Fruit fly (Drosophila melanogaster) whole organism, embryonic: ENCODE results near the gene CG10418.
A peak's percentile ranks its signal among the peaks of the same experiment; 100 is the strongest.

Experiments used
- Adf1 ChIP-seq: fragments of 200-800 bp; sonication (Bioruptor generic); IDR thresholded peaks from 2 replicates; pipeline ENCODE4 v1.3.6; 2022; ENCODE audit warnings: missing biosample characterization, missing genetic modification characterization
- Bteb2 ChIP-seq: fragments of 200-800 bp; sonication (Bioruptor generic); optimal IDR thresholded peaks from 2 replicates; lab custom pipeline; 2016; ENCODE audit warnings: missing biosample characterization, missing genetic modification characterization
- CG11398 ChIP-seq: fragments of 200-800 bp; sonication (Bioruptor generic); optimal IDR thresholded peaks from 2 replicates; lab custom pipeline; 2016; ENCODE audit warnings: missing biosample characterization, missing genetic modification characterization
- CG15479 ChIP-seq: fragments of 200-800 bp; sonication (Bioruptor generic); optimal IDR thresholded peaks from 3 replicates; lab custom pipeline; 2019; ENCODE audit warnings: missing biosample characterization, mild to moderate bottlenecking, missing genetic modification characterization, moderate library complexity
- CG3407 ChIP-seq: fragments of 200-800 bp; sonication (Bioruptor generic); optimal IDR thresholded peaks from 2 replicates; lab custom pipeline; 2018; ENCODE audit warnings: missing biosample characterization, mild to moderate bottlenecking, missing genetic modification characterization
- CG34422 ChIP-seq: fragments of 200-800 bp; sonication (Bioruptor generic); IDR thresholded peaks from 3 replicates; pipeline ENCODE4 v1.3.6; 2022; ENCODE audit warnings: missing biosample characterization, missing genetic modification characterization
- CG3726 ChIP-seq: fragments of 200-800 bp; sonication (Bioruptor generic); IDR thresholded peaks from 3 replicates; pipeline ENCODE4, ENCODE4 v1.3.6; 2022; ENCODE audit warnings: missing biosample characterization, missing genetic modification characterization
- CG7271 ChIP-seq: fragments of 200-800 bp; sonication (Bioruptor generic); optimal IDR thresholded peaks from 2 replicates; lab custom pipeline; 2018; ENCODE audit warnings: missing biosample characterization, mild to moderate bottlenecking, missing genetic modification characterization, moderate library complexity
- CG7745 ChIP-seq: fragments of 200-800 bp; sonication (Bioruptor generic); optimal IDR thresholded peaks from 2 replicates; lab custom pipeline; 2018; ENCODE audit warnings: missing biosample characterization, mild to moderate bottlenecking, missing genetic modification characterization, moderate library complexity
- CG8924 ChIP-seq: fragments of 200-800 bp; optimal IDR thresholded peaks from 3 replicates; lab custom pipeline; 2019; ENCODE audit warnings: missing biosample characterization, mild to moderate bottlenecking, missing genetic modification characterization, moderate library complexity
- Camta ChIP-seq: fragments of 200-800 bp; sonication (Bioruptor generic); optimal IDR thresholded peaks from 2 replicates; lab custom pipeline; 2016; ENCODE audit warnings: missing biosample characterization, missing genetic modification characterization
- Ets97D ChIP-seq: fragments of 200-800 bp; sonication (Bioruptor generic); optimal IDR thresholded peaks from 3 replicates; lab custom pipeline; 2016; ENCODE audit warnings: missing biosample characterization, missing genetic modification characterization
- Hey ChIP-seq: fragments of 200-800 bp; sonication (Bioruptor generic); optimal IDR thresholded peaks from 3 replicates; lab custom pipeline; 2018; ENCODE audit warnings: missing biosample characterization, mild to moderate bottlenecking, missing genetic modification characterization
- Lpt ChIP-seq: fragments of >200 bp; optimal IDR thresholded peaks from 2 replicates; lab custom pipeline; 2018; ENCODE audit warnings: missing biosample characterization, missing genetic modification characterization
- Med ChIP-seq: fragments of 200-800 bp; sonication (Bioruptor generic); peaks from one replicate; lab custom pipeline; 2016; ENCODE audit warnings: missing biosample characterization, missing genetic modification characterization, mild to moderate bottlenecking, inconsistent platforms, moderate library complexity
- Nf-YB ChIP-seq: fragments of 200-800 bp; sonication (Bioruptor generic); optimal IDR thresholded peaks from 3 replicates; lab custom pipeline; 2019; ENCODE audit warnings: missing biosample characterization, mild to moderate bottlenecking, missing genetic modification characterization, moderate library complexity
- Nf-YC ChIP-seq: fragments of 200-800 bp; optimal IDR thresholded peaks from 3 replicates; lab custom pipeline; 2019; ENCODE audit warnings: missing biosample characterization, mild to moderate bottlenecking, missing genetic modification characterization, moderate library complexity
- Sry-δ ChIP-seq: fragments of 200-800 bp; sonication (Bioruptor generic); optimal IDR thresholded peaks from 2 replicates; lab custom pipeline; 2016; ENCODE audit warnings: missing biosample characterization, missing genetic modification characterization
- Taf1 ChIP-seq: fragments of 200-800 bp; sonication (Bioruptor generic); IDR thresholded peaks from 2 replicates; pipeline ENCODE4 v1.3.6; 2022; ENCODE audit warnings: missing biosample characterization, missing genetic modification characterization
- chinmo ChIP-seq: fragments of 200-800 bp; sonication (Bioruptor generic); IDR thresholded peaks from 4 replicates; pipeline ENCODE4 v1.3.6; 2022; ENCODE audit warnings: missing biosample characterization, missing genetic modification characterization; ENCODE audit not compliant: partially characterized antibody
- crc ChIP-seq: fragments of 200-800 bp; sonication (Bioruptor generic); optimal IDR thresholded peaks from 2 replicates; lab custom pipeline; 2016; ENCODE audit warnings: missing biosample characterization, missing genetic modification characterization
- da ChIP-seq: fragments of 200-800 bp; sonication (Bioruptor generic); optimal IDR thresholded peaks from 2 replicates; lab custom pipeline; 2016; ENCODE audit warnings: missing biosample characterization, missing genetic modification characterization
- dm ChIP-seq: fragments of 200-800 bp; sonication (Bioruptor generic); optimal IDR thresholded peaks from 3 replicates; lab custom pipeline; 2016; ENCODE audit warnings: missing biosample characterization, missing genetic modification characterization
- dmrt11E ChIP-seq: fragments of 200-800 bp; sonication (Bioruptor generic); optimal IDR thresholded peaks from 3 replicates; lab custom pipeline; 2018; ENCODE audit warnings: missing biosample characterization, mild to moderate bottlenecking, missing genetic modification characterization, moderate library complexity
- en ChIP-seq: fragments of 200-800 bp; sonication (Bioruptor generic); optimal IDR thresholded peaks from 2 replicates; lab custom pipeline; 2016; ENCODE audit warnings: missing biosample characterization, missing genetic modification characterization
- gsb ChIP-seq: fragments of 200-800 bp; sonication (Bioruptor generic); IDR thresholded peaks from 2 replicates; pipeline ENCODE4 v1.3.6; 2022; ENCODE audit warnings: missing biosample characterization, missing genetic modification characterization
- gsb-n ChIP-seq: fragments of 200-800 bp; sonication (Bioruptor generic); optimal IDR thresholded peaks from 3 replicates; lab custom pipeline; 2018; ENCODE audit warnings: missing biosample characterization, mild to moderate bottlenecking, missing genetic modification characterization
- kni ChIP-seq: fragments of 200-800 bp; sonication (Bioruptor generic); optimal IDR thresholded peaks from 3 replicates; lab custom pipeline; 2017; ENCODE audit warnings: mild to moderate bottlenecking, missing biosample characterization, missing genetic modification reagents, missing genetic modification characterization
- mam ChIP-seq: fragments of 200-800 bp; sonication (Bioruptor generic); optimal IDR thresholded peaks from 3 replicates; lab custom pipeline; 2016; ENCODE audit warnings: missing biosample characterization, missing genetic modification characterization
- nerfin-1 ChIP-seq: fragments of 200-800 bp; sonication (Bioruptor generic); optimal IDR thresholded peaks from 3 replicates; lab custom pipeline; 2019; ENCODE audit warnings: missing biosample characterization, mild to moderate bottlenecking, missing genetic modification characterization, moderate library complexity
- oc ChIP-seq: fragments of 200-800 bp; sonication (Bioruptor generic); optimal IDR thresholded peaks from 2 replicates; lab custom pipeline; 2018; ENCODE audit warnings: missing biosample characterization, mild to moderate bottlenecking, missing genetic modification characterization, moderate library complexity
- pros ChIP-seq: fragments of 200-800 bp; sonication (Bioruptor generic); optimal IDR thresholded peaks from 3 replicates; lab custom pipeline; 2019; ENCODE audit warnings: missing biosample characterization, mild to moderate bottlenecking, missing genetic modification characterization, moderate library complexity
- ranshi ChIP-seq: fragments of 200-800 bp; sonication (Bioruptor generic); IDR thresholded peaks from 2 replicates; pipeline ENCODE4 v1.3.6; 2022; ENCODE audit warnings: missing biosample characterization, missing genetic modification characterization
- scrt ChIP-seq: fragments of 200-800 bp; sonication (Bioruptor generic); optimal IDR thresholded peaks from 2 replicates; lab custom pipeline; 2018; ENCODE audit warnings: missing biosample characterization, mild to moderate bottlenecking, missing genetic modification characterization, moderate library complexity
- seq ChIP-seq: fragments of 200-800 bp; sonication (Bioruptor generic); IDR thresholded peaks from 2 replicates; pipeline ENCODE4 v1.3.6; 2022; ENCODE audit warnings: missing biosample characterization, missing genetic modification characterization
- sima ChIP-seq: fragments of 200-800 bp; sonication (Bioruptor generic); optimal IDR thresholded peaks from 2 replicates; lab custom pipeline; 2016; ENCODE audit warnings: missing biosample characterization, missing genetic modification characterization
- sob ChIP-seq: fragments of 200-800 bp; sonication (Bioruptor generic); IDR thresholded peaks from 2 replicates; pipeline ENCODE4 v1.3.6; 2022; ENCODE audit warnings: missing biosample characterization, missing genetic modification characterization
- toy ChIP-seq: fragments of 200-800 bp; sonication (Bioruptor generic); IDR thresholded peaks from 2 replicates; pipeline ENCODE4 v1.3.6; 2022; ENCODE audit warnings: missing biosample characterization, missing genetic modification characterization
- ttk ChIP-seq: fragments of 200-800 bp; sonication (Bioruptor generic); IDR thresholded peaks from 2 replicates; pipeline ENCODE4 v2.1.2; 2022; ENCODE audit warnings: missing biosample characterization, missing genetic modification characterization
- twi ChIP-seq: fragments of 200-800 bp; optimal IDR thresholded peaks from 2 replicates; lab custom pipeline; 2019; ENCODE audit warnings: missing biosample characterization, mild to moderate bottlenecking, missing genetic modification characterization, moderate library complexity
- usp ChIP-seq: fragments of >200 bp; optimal IDR thresholded peaks from 2 replicates; lab custom pipeline; 2017; ENCODE audit warnings: missing biosample characterization, missing genetic modification characterization
- z ChIP-seq: fragments of 200-800 bp; sonication (Bioruptor generic); IDR thresholded peaks from 3 replicates; pipeline ENCODE4 v1.3.6; 2022; ENCODE audit warnings: missing biosample characterization, missing genetic modification characterization

CG10418 gene

DNA sequence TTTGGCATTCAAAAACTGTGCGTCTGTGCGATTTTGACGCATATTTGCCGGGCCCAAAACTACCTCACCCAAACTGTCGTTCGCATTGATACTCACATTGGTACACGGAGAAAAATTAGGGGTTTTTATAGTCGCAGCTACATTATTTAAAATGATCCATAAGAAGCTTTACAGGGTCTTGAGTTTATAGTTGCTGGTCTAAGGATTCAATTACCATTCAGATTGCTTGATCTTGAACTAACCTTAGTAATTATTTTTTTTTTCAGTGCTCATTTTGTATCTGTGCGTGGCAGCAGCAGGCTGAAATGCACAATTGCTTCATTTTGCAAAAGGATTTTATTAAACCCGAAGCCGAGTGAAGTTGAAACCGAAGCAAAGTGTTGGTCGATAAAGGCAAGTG is 49.1 kb upstream of the CG10418 start (continued):
- TF ChIP-seq dmrt11E (tag; lab: Kevin White, UChicago) (peak; percentile 20), CG15479 (no peak), Adf1 (GFP tag; lab: Robert Waterston, UW) (no peak), ranshi (no peak), CG8924 (tag; lab: Kevin White, UChicago) (no peak), CG34422 (no peak), mam (GFP tag; lab: Kevin White, UChicago) (no peak), ttk (GFP tag; lab: Robert Waterston, UW) (0 out of 2 replicates have a peak, but pooled peaks have one; percentile 12), Sry-δ (GFP tag; lab: Kevin White, UChicago) (no peak), Camta (GFP tag; lab: Kevin White, UChicago) (no peak), CG3407 (no peak), CG3726 (GFP tag; lab: Robert Waterston, UW) (no peak), sob (GFP tag; lab: Robert Waterston, UW) (no peak)

DNA sequence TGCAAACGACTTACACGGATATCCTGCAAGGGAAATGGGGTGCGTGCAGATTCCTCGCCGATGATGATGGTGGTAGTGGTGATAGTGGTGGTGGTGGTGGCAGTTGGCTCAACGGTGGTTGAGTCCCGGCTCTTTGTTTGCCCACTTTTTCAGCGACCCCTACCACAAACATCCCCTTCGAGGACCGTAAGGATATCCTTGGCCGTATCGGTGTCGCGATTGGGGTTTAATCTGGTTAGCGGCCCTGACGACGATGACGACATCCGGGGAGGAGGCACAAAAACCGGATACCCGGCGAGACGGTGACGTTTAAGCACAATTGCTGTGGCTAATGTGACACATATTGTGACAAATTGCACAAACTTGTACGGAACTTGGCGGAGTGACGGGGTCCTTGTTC is 46.8 kb upstream of the CG10418 start:
- TF ChIP-seq CG7745 (tag; lab: Kevin White, UChicago) (no peak), CG7271 (no peak), kni (GFP tag; lab: Kevin White, UChicago) (peak; percentile 17), z (GFP tag; lab: Robert Waterston, UW) (no peak), toy (GFP tag; lab: Robert Waterston, UW) (no peak), Nf-YC (tag; lab: Kevin White, UChicago) (peak; percentile 53), Hey (tag; lab: Kevin White, UChicago) (peak; percentile 31), nerfin-1 (peak; percentile 34), Bteb2 (GFP tag; lab: Kevin White, UChicago) (no peak), twi (tag; lab: Kevin White, UChicago) (no peak), scrt (GFP tag; lab: Kevin White, UChicago) (no peak), da (no peak), oc (tag; lab: Kevin White, UChicago) (peak; percentile 46), usp (no peak), gsb (GFP tag; lab: Robert Waterston, UW) (no peak), Nf-YB (GFP tag; lab: Kevin White, UChicago) (peak; percentile 39), pros (GFP tag; lab: Kevin White, UChicago) (peak; percentile 88), Med (GFP tag; lab: Kevin White, UChicago) (no peak), Taf1 (GFP tag; lab: Robert Waterston, UW) (no peak), gsb-n (tag; lab: Kevin White, UChicago) (peak; percentile 84), Ets97D (GFP tag; lab: Kevin White, UChicago) (no peak), crc (GFP tag; lab: Kevin White, UChicago) (no peak), en (GFP tag; lab: Kevin White, UChicago) (no peak), chinmo (GFP tag; lab: Robert Waterston, UW) (no peak), sima (GFP tag; lab: Kevin White, UChicago) (no peak), seq (GFP tag; lab: Robert Waterston, UW) (peak; percentile 52; the same call in 1 of the 2 replicates), dm (GFP tag; lab: Kevin White, UChicago) (no peak), Lpt (GFP tag; lab: Kevin White, UChicago) (no peak), CG11398 (GFP tag; lab: Kevin White, UChicago) (no peak)
